Worm (Caenorhabditis elegans) whole organism, mixed stage, embryonic: Measurements from ENCODE around the gene hum-10.

ENCODE experiments used
- ces-1 ChIP-seq: fragments of 150-350 bp; optimal IDR thresholded peaks from 2 replicates; lab custom pipeline; 2014; ENCODE audit warnings: missing biosample characterization, missing genetic modification reagents, missing genetic modification characterization
- drap-1 ChIP-seq: fragments of 200-800 bp; sonication (Bioruptor generic); optimal IDR thresholded peaks from 3 replicates; lab custom pipeline; 2018; ENCODE audit warnings: mild to moderate bottlenecking, missing genetic modification characterization, missing compliant biosample characterization
- nhr-12 ChIP-seq: fragments of 150-350 bp; optimal IDR thresholded peaks from 2 replicates; lab custom pipeline; 2014; ENCODE audit warnings: missing biosample characterization, missing genetic modification characterization

Gene hum-10

DNA sequence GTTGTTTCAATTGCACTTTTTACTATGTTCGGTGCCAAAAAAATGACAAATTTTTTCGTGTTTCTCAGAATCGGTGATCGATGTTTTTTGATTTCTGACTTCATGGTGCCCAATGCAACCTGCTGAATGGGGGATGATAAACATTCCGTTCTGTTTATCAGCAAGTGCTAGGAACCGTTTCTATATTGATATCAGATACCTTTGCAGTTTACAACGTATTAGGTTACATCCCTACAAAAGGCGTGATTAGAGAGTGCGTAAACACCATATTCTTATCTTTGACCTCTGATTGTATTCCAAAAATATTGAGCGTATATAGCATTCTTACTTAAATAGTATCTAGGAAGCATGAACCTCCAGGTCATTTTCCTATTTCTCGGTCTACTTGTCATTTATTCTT, 49.3 kb downstream of the hum-10 start, which contains the start of gene aman-1:
aman-1 (plus strand) TSS at position 344 of the 400 bp plus-strand sequence.
- TF ChIP-seq nhr-12 (tag; lab: Kevin White, UChicago) (no peak), drap-1 (GFP tag; lab: Kevin White, UChicago) (no peak), ces-1 (no peak)
